Fruit fly (Drosophila melanogaster) whole organism, embryonic: ENCODE results near the gene tinc.

Source experiments
- Abd-B ChIP-seq: fragments of 200-800 bp; sonication (Bioruptor generic); optimal IDR thresholded peaks from 2 replicates; lab custom pipeline; 2018; ENCODE audit warnings: missing biosample characterization, mild to moderate bottlenecking, missing genetic modification characterization, moderate library complexity
- Atf3 ChIP-seq: fragments of 200-800 bp; sonication (Bioruptor generic); optimal IDR thresholded peaks from 3 replicates; lab custom pipeline; 2016; ENCODE audit warnings: missing biosample characterization, missing genetic modification characterization
- BEAF-32 ChIP-seq: fragments of 200-800 bp; sonication (Bioruptor generic); optimal IDR thresholded peaks from 3 replicates; lab custom pipeline; 2017; ENCODE audit warnings: missing biosample characterization, missing genetic modification characterization, mild to moderate bottlenecking, moderate library complexity, missing genetic modification reagents
- Bteb2 ChIP-seq: fragments of 200-800 bp; sonication (Bioruptor generic); optimal IDR thresholded peaks from 2 replicates; lab custom pipeline; 2016; ENCODE audit warnings: missing biosample characterization, missing genetic modification characterization
- CG12104 ChIP-seq: fragments of 200-800 bp; sonication (Bioruptor generic); optimal IDR thresholded peaks from 3 replicates; lab custom pipeline; 2016; ENCODE audit warnings: missing biosample characterization, missing genetic modification characterization
- CG12236 ChIP-seq: fragments of 200-800 bp; sonication (Bioruptor generic); optimal IDR thresholded peaks from 2 replicates; lab custom pipeline; 2016; ENCODE audit warnings: missing biosample characterization, missing genetic modification characterization
- CG1233 ChIP-seq: fragments of 200-800 bp; sonication (Bioruptor generic); optimal IDR thresholded peaks from 4 replicates; lab custom pipeline; 2018; ENCODE audit warnings: missing biosample characterization, mild to moderate bottlenecking, missing genetic modification characterization
- CG1602 ChIP-seq: fragments of 200-800 bp; sonication (Bioruptor generic); optimal IDR thresholded peaks from 3 replicates; lab custom pipeline; 2016; ENCODE audit warnings: missing biosample characterization, missing genetic modification characterization
- CG17612 ChIP-seq: fragments of 200-800 bp; sonication (Bioruptor generic); IDR thresholded peaks from 2 replicates; pipeline ENCODE4 v1.3.6; 2022; ENCODE audit warnings: missing biosample characterization, missing genetic modification characterization
- CG18011 ChIP-seq: fragments of 200-800 bp; sonication (Bioruptor generic); optimal IDR thresholded peaks from 2 replicates; lab custom pipeline; 2017; ENCODE audit warnings: missing biosample characterization, missing genetic modification characterization, mild to moderate bottlenecking, moderate library complexity, missing genotype
- CG18476 ChIP-seq: fragments of 200-800 bp; sonication (Bioruptor generic); optimal IDR thresholded peaks from 2 replicates; lab custom pipeline; 2016; ENCODE audit warnings: missing biosample characterization, mild to moderate bottlenecking, missing genetic modification characterization
- CG2199 ChIP-seq: fragments of 200-800 bp; sonication (Bioruptor generic); IDR thresholded peaks from 3 replicates; pipeline ENCODE4 v1.3.6; 2022; ENCODE audit warnings: missing biosample characterization, missing genetic modification characterization
- CG2202 ChIP-seq: fragments of 200-800 bp; sonication (Bioruptor generic); optimal IDR thresholded peaks from 2 replicates; lab custom pipeline; 2018; ENCODE audit warnings: missing biosample characterization, mild to moderate bottlenecking, missing genetic modification characterization
- CG2678 ChIP-seq: fragments of 200-800 bp; sonication (Bioruptor generic); optimal IDR thresholded peaks from 3 replicates; lab custom pipeline; 2019; ENCODE audit warnings: missing biosample characterization, mild to moderate bottlenecking, missing genetic modification characterization, moderate library complexity
- CG30020 ChIP-seq: fragments of 200-800 bp; optimal IDR thresholded peaks from 2 replicates; lab custom pipeline; 2019; ENCODE audit warnings: missing biosample characterization, mild to moderate bottlenecking, missing genetic modification characterization, moderate library complexity
- CG31224 ChIP-seq: fragments of 200-800 bp; sonication (Bioruptor generic); IDR thresholded peaks from 2 replicates; pipeline ENCODE4 v1.3.6; 2022; ENCODE audit warnings: missing biosample characterization, missing genetic modification characterization
- CG32532 ChIP-seq: fragments of 200-800 bp; sonication (Bioruptor generic); IDR thresholded peaks from 2 replicates; pipeline ENCODE4 v1.3.6; 2022; ENCODE audit warnings: missing biosample characterization, missing genetic modification characterization
- CG33213 ChIP-seq: fragments of 200-800 bp; sonication (Bioruptor generic); optimal IDR thresholded peaks from 3 replicates; lab custom pipeline; 2016; ENCODE audit warnings: missing biosample characterization, missing genetic modification characterization
- CG6791 ChIP-seq: fragments of 200-800 bp; sonication (Bioruptor generic); IDR thresholded peaks from 3 replicates; pipeline ENCODE4 v1.3.6; 2022; ENCODE audit warnings: missing biosample characterization, missing genetic modification characterization; ENCODE audit not compliant: partially characterized antibody
- CHES-1-like ChIP-seq: fragments of 200-800 bp; sonication (Bioruptor generic); optimal IDR thresholded peaks from 2 replicates; lab custom pipeline; 2016; ENCODE audit warnings: missing biosample characterization, missing genetic modification characterization
- CoRest ChIP-seq: fragments of 200-800 bp; sonication (Bioruptor generic); optimal IDR thresholded peaks from 3 replicates; lab custom pipeline; 2018; ENCODE audit warnings: missing biosample characterization, mild to moderate bottlenecking, missing genetic modification characterization, moderate library complexity
- Dek ChIP-seq: fragments of 200-800 bp; sonication (Bioruptor generic); optimal IDR thresholded peaks from 3 replicates; lab custom pipeline; 2019; ENCODE audit warnings: missing biosample characterization, mild to moderate bottlenecking, missing genetic modification characterization, moderate library complexity
- Doc2 ChIP-seq: fragments of 200-800 bp; sonication (Bioruptor generic); IDR thresholded peaks from 2 replicates; pipeline ENCODE4 v1.3.6; 2022; ENCODE audit warnings: missing biosample characterization, missing genetic modification characterization
- E2f1 ChIP-seq: fragments of 200-800 bp; sonication (Bioruptor generic); IDR thresholded peaks from 2 replicates; pipeline ENCODE4 v1.3.6; 2022; ENCODE audit warnings: missing biosample characterization, missing genetic modification characterization
- Gug ChIP-seq: fragments of 200-800 bp; sonication (Bioruptor generic); IDR thresholded peaks from 4 replicates; pipeline ENCODE4 v1.3.6; 2022; ENCODE audit warnings: missing biosample characterization, missing genetic modification characterization
- HHEX ChIP-seq: fragments of 200-800 bp; sonication (Bioruptor generic); optimal IDR thresholded peaks from 3 replicates; lab custom pipeline; 2017; ENCODE audit warnings: missing biosample characterization, mild to moderate bottlenecking, missing genetic modification characterization, missing genetic modification reagents
- Hr51 ChIP-seq, 2 experiments: fragments of 200-800 bp; sonication (Bioruptor generic); optimal IDR thresholded peaks; 2 replicates in 1 of 2; 3 replicates in 1 of 2; lab custom pipeline; 2016 to 2018; ENCODE audit warnings: missing biosample characterization in 2 of 2, missing genetic modification characterization in 2 of 2, mild to moderate bottlenecking in 1 of 2, moderate library complexity in 1 of 2
- MTF-1 ChIP-seq: fragments of 200-800 bp; sonication (Bioruptor generic); optimal IDR thresholded peaks from 2 replicates; lab custom pipeline; 2018; ENCODE audit warnings: missing biosample characterization, mild to moderate bottlenecking, missing genetic modification characterization, borderline replicate concordance
- Sin3A ChIP-seq: fragments of >200 bp; optimal IDR thresholded peaks from 2 replicates; lab custom pipeline; 2018
- abd-A ChIP-seq: fragments of 200-800 bp; sonication (Bioruptor generic); optimal IDR thresholded peaks from 3 replicates; lab custom pipeline; 2019; ENCODE audit warnings: missing biosample characterization, mild to moderate bottlenecking, missing genetic modification characterization, moderate library complexity
- bigmax ChIP-seq: fragments of 200-800 bp; sonication (Bioruptor generic); optimal IDR thresholded peaks from 2 replicates; lab custom pipeline; 2018; ENCODE audit warnings: missing biosample characterization, mild to moderate bottlenecking, missing genetic modification characterization
- bsh ChIP-seq, 2 experiments: fragments of 200-800 bp; sonication (Bioruptor generic); optimal IDR thresholded peaks; 2 replicates each; lab custom pipeline; 2017 to 2018; ENCODE audit warnings: mild to moderate bottlenecking in 2 of 2, missing biosample characterization in 2 of 2, missing genetic modification characterization in 2 of 2, moderate library complexity in 1 of 2
- btn ChIP-seq: fragments of 200-800 bp; sonication (Bioruptor generic); optimal IDR thresholded peaks from 2 replicates; lab custom pipeline; 2016; ENCODE audit warnings: missing biosample characterization, missing genetic modification characterization
- dmrt11E ChIP-seq: fragments of 200-800 bp; sonication (Bioruptor generic); optimal IDR thresholded peaks from 3 replicates; lab custom pipeline; 2018; ENCODE audit warnings: missing biosample characterization, mild to moderate bottlenecking, missing genetic modification characterization, moderate library complexity
- fd3F ChIP-seq: fragments of 200-800 bp; sonication (Bioruptor generic); optimal IDR thresholded peaks from 2 replicates; lab custom pipeline; 2018; ENCODE audit warnings: missing biosample characterization, mild to moderate bottlenecking, missing genetic modification characterization, moderate library complexity
- fd64A ChIP-seq: fragments of 200-800 bp; sonication (Bioruptor generic); optimal IDR thresholded peaks from 3 replicates; lab custom pipeline; 2018; ENCODE audit warnings: missing biosample characterization, mild to moderate bottlenecking, missing genetic modification characterization
- hb ChIP-seq: fragments of 200-800 bp; sonication (Bioruptor generic); IDR thresholded peaks from 3 replicates; pipeline ENCODE4 v1.3.6; 2022; ENCODE audit warnings: missing biosample characterization, missing genetic modification characterization; ENCODE audit not compliant: partially characterized antibody
- ind ChIP-seq: fragments of 200-800 bp; sonication (Bioruptor generic); optimal IDR thresholded peaks from 3 replicates; lab custom pipeline; 2016; ENCODE audit warnings: missing biosample characterization, missing genetic modification characterization
- ken ChIP-seq: fragments of 200-800 bp; sonication (Bioruptor generic); IDR thresholded peaks from 3 replicates; pipeline ENCODE4 v1.3.6; 2022; ENCODE audit warnings: missing biosample characterization, missing genetic modification characterization
- mld ChIP-seq: fragments of 200-800 bp; sonication (Bioruptor generic); IDR thresholded peaks from 3 replicates; pipeline ENCODE4 v1.3.6; 2022; ENCODE audit warnings: missing biosample characterization, missing genetic modification characterization; ENCODE audit not compliant: partially characterized antibody
- nmo ChIP-seq: fragments of 200-800 bp; sonication (Bioruptor generic); optimal IDR thresholded peaks from 2 replicates; lab custom pipeline; 2018; ENCODE audit warnings: missing biosample characterization, mild to moderate bottlenecking, missing genetic modification characterization, moderate library complexity
- pb ChIP-seq: fragments of 200-800 bp; sonication (Bioruptor generic); optimal IDR thresholded peaks from 3 replicates; lab custom pipeline; 2016; ENCODE audit warnings: missing biosample characterization, missing genetic modification characterization
- phol ChIP-seq: fragments of 200-800 bp; sonication (Bioruptor generic); optimal IDR thresholded peaks from 3 replicates; lab custom pipeline; 2018; ENCODE audit warnings: missing biosample characterization, mild to moderate bottlenecking, missing genetic modification characterization, moderate library complexity
- ranshi ChIP-seq: fragments of 200-800 bp; sonication (Bioruptor generic); IDR thresholded peaks from 2 replicates; pipeline ENCODE4 v1.3.6; 2022; ENCODE audit warnings: missing biosample characterization, missing genetic modification characterization
- sna ChIP-seq: fragments of 200-800 bp; sonication (Bioruptor generic); IDR thresholded peaks from 2 replicates; pipeline ENCODE4 v1.3.6; 2022; ENCODE audit warnings: missing biosample characterization, missing genetic modification characterization; ENCODE audit not compliant: partially characterized antibody
- sr ChIP-seq: fragments of 200-800 bp; sonication (Bioruptor generic); IDR thresholded peaks from 3 replicates; pipeline ENCODE4 v1.3.6; 2022; ENCODE audit warnings: missing biosample characterization, missing genetic modification characterization
- tll ChIP-seq, 2 experiments: fragments of 200-800 bp in 1 of 2; fragments of >200 bp in 1 of 2; sonication (Bioruptor generic) in 1 of 2; optimal IDR thresholded peaks; 2 replicates each; lab custom pipeline; 2017 to 2019; ENCODE audit warnings: missing biosample characterization in 2 of 2, missing genetic modification characterization in 2 of 2, mild to moderate bottlenecking in 1 of 2, moderate library complexity in 1 of 2
- trh ChIP-seq: fragments of 200-800 bp; sonication (Bioruptor generic); optimal IDR thresholded peaks from 2 replicates; lab custom pipeline; 2016; ENCODE audit warnings: missing biosample characterization, missing genetic modification characterization

Gene tinc

DNA sequence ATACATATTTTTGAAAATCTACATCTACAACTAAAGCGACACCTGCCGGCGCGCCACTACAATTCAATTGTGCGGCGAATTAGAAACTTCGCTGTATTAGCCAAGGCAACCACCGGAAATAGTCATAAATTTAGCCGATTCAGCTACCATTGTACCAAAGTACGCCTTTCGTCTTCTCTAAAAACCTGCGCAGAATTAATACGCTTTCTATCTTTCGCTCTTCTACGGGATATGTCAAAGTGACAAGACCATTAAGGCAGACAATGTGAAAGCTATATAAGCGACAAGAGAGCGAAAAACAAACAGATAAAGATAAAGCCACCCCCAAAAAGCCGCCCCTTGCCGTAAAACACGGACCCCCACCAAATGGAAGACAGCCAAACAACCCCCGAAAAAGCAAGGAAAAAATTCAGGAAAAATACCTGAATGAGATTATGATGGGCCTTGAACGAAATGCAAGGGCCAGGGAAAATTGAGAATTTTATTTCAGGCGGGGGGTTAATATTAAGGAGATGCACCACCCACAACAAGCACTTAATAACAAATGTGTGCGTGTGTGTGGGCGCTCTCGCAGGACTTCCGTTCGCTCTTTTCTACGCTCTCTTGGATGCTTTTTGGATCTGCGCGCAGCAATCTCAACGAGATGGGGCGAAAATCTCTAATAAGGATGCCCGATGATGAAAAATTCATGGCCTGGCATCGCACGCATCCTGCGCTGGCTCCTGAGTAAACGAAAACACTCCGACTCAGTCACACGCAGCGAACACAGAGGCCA, 108.0 kb downstream of the tinc start, which contains the start of gene cpo (continued):
- TF ChIP-seq CG33213 (GFP tag; lab: Kevin White, UChicago) = peak; percentile 85
- TF ChIP-seq ind (GFP tag; lab: Kevin White, UChicago) = peak; percentile 70
- TF ChIP-seq CG2678 (tag; lab: Kevin White, UChicago) = peak; percentile 72
- TF ChIP-seq Gug (GFP tag; lab: Robert Waterston, UW) = peak; percentile 48; the same call in 2 of the 4 replicates
- peak; percentile 85 for TF ChIP-seq CG18011 (GFP tag; lab: Kevin White, UChicago)
- TF ChIP-seq CG1233 (GFP tag; lab: Kevin White, UChicago) = peak; percentile 95
- TF ChIP-seq fd64A (GFP tag; lab: Kevin White, UChicago) = peak; percentile 90
- TF ChIP-seq fd3F (GFP tag; lab: Kevin White, UChicago) = peak; percentile 81
- peak; percentile 68 for TF ChIP-seq CG12236
- TF ChIP-seq Hr51 (GFP tag; optimal IDR thresholded peaks at IDR 0.05; lab: Kevin White, UChicago) = peak; percentile 79 to 80
- TF ChIP-seq bsh (GFP tag; optimal IDR thresholded peaks at IDR 0.05; lab: Kevin White, UChicago) = peak in 1 of 2 experiments; percentile 88
- peak; percentile 79 for TF ChIP-seq btn
- peak; percentile 80 for TF ChIP-seq dmrt11E (tag; lab: Kevin White, UChicago)
- peak; percentile 95 for TF ChIP-seq Abd-B
- peak; percentile 64 for TF ChIP-seq CG12104 (GFP tag; lab: Kevin White, UChicago)
- TF ChIP-seq CG2202 (tag; lab: Kevin White, UChicago) = peak; percentile 89
- TF ChIP-seq CG2199 (GFP tag; lab: Robert Waterston, UW) = peak; percentile 89; the same call in 2 of the 3 replicates
- peak; percentile 95 for TF ChIP-seq HHEX
- TF ChIP-seq Atf3 = peak; percentile 82
- peak; percentile 94 for TF ChIP-seq pb (GFP tag; lab: Kevin White, UChicago)
- peak; percentile 87 for TF ChIP-seq phol (tag; lab: Kevin White, UChicago)
- peak; percentile 76 for TF ChIP-seq CG31224 (GFP tag; lab: Robert Waterston, UW)
- peak; percentile 97 for TF ChIP-seq MTF-1 (GFP tag; lab: Kevin White, UChicago)
- no peak for TF ChIP-seq hb (GFP tag; lab: Robert Waterston, UW)
- TF ChIP-seq CG17612 (GFP tag; lab: Robert Waterston, UW) = peak; percentile 76
- no peak for TF ChIP-seq mld (GFP tag; lab: Robert Waterston, UW)
- peak; percentile 59 for TF ChIP-seq trh
- TF ChIP-seq BEAF-32 (GFP tag; lab: Kevin White, UChicago) = peak; percentile 7
- 0 out of 2 replicates have a peak, but pooled peaks have one; percentile 37 for TF ChIP-seq Doc2
- TF ChIP-seq E2f1 (GFP tag; lab: Robert Waterston, UW) = peak; percentile 79
- no peak for TF ChIP-seq Sin3A (lab: Kevin White, UChicago)
- peak; percentile 50 for TF ChIP-seq CG1602
- peak; percentile 88 for TF ChIP-seq sr (GFP tag; lab: Robert Waterston, UW)
- TF ChIP-seq abd-A (tag; lab: Kevin White, UChicago) = peak; percentile 98
- peak; percentile 91 for TF ChIP-seq ken
- TF ChIP-seq CG30020 (tag; lab: Kevin White, UChicago) = no peak
- TF ChIP-seq ranshi (GFP tag; lab: Robert Waterston, UW) = peak; percentile 84
- no peak for TF ChIP-seq CG6791
- TF ChIP-seq CG18476 = peak; percentile 39
- TF ChIP-seq CHES-1-like (GFP tag; lab: Kevin White, UChicago) = peak; percentile 69
- peak; percentile 80 for TF ChIP-seq CoRest
- no peak for TF ChIP-seq tll (GFP tag; optimal IDR thresholded peaks at IDR 0.05; lab: Kevin White, UChicago)
- TF ChIP-seq sna = 0 out of 2 replicates have a peak, but pooled peaks have one; percentile 14
- TF ChIP-seq nmo (GFP tag; lab: Kevin White, UChicago) = peak; percentile 83
- peak; percentile 71 for TF ChIP-seq Dek (tag; lab: Kevin White, UChicago)
- peak; percentile 63 for TF ChIP-seq Bteb2 (GFP tag; lab: Kevin White, UChicago)
- TF ChIP-seq bigmax (GFP tag; lab: Kevin White, UChicago) = peak; percentile 81
- TF ChIP-seq CG32532 (GFP tag; lab: Robert Waterston, UW) = peak; percentile 92
